Fruit fly (Drosophila melanogaster) whole organism, embryonic: ENCODE data around the gene Hrb98DE.

Experiments
- C15 ChIP-seq: fragments of 200-800 bp; sonication (Bioruptor generic); IDR thresholded peaks from 3 replicates; pipeline ENCODE4 v1.3.6; 2022; ENCODE audit warnings: missing biosample characterization, missing genetic modification characterization
- CG1024 ChIP-seq: fragments of 200-800 bp; sonication (Bioruptor generic); IDR thresholded peaks from 2 replicates; pipeline ENCODE4 v1.3.6; 2022; ENCODE audit warnings: missing biosample characterization, missing genetic modification characterization
- CG10274 ChIP-seq: fragments of 200-800 bp; sonication (Bioruptor generic); optimal IDR thresholded peaks from 3 replicates; lab custom pipeline; 2017; ENCODE audit warnings: missing biosample characterization, mild to moderate bottlenecking, missing genetic modification characterization
- CG10462 ChIP-seq: fragments of 200-800 bp; sonication (Bioruptor generic); optimal IDR thresholded peaks from 2 replicates; lab custom pipeline; 2016; ENCODE audit warnings: missing biosample characterization, missing genetic modification characterization
- CG11085 ChIP-seq: fragments of 200-800 bp; sonication (Bioruptor generic); IDR thresholded peaks from 2 replicates; pipeline ENCODE4 v1.3.6; 2022; ENCODE audit warnings: missing biosample characterization, missing genetic modification characterization
- CG12391 ChIP-seq: fragments of 200-800 bp; sonication (Bioruptor generic); optimal IDR thresholded peaks from 3 replicates; lab custom pipeline; 2018; ENCODE audit warnings: missing biosample characterization, mild to moderate bottlenecking, missing genetic modification characterization, moderate library complexity
- CG13123 ChIP-seq: fragments of 200-800 bp; sonication (Bioruptor generic); optimal IDR thresholded peaks from 2 replicates; lab custom pipeline; 2016; ENCODE audit warnings: missing biosample characterization, missing genetic modification characterization
- CG14965 ChIP-seq: fragments of 200-800 bp; sonication (Bioruptor generic); optimal IDR thresholded peaks from 2 replicates; lab custom pipeline; 2016; ENCODE audit warnings: missing biosample characterization, missing genetic modification characterization, borderline replicate concordance
- CG15269 ChIP-seq: fragments of 200-800 bp; sonication (Bioruptor generic); optimal IDR thresholded peaks from 2 replicates; lab custom pipeline; 2018; ENCODE audit warnings: missing biosample characterization, mild to moderate bottlenecking, missing genetic modification characterization, moderate library complexity
- CG15479 ChIP-seq: fragments of 200-800 bp; sonication (Bioruptor generic); optimal IDR thresholded peaks from 3 replicates; lab custom pipeline; 2019; ENCODE audit warnings: missing biosample characterization, mild to moderate bottlenecking, missing genetic modification characterization, moderate library complexity
- CG15601 ChIP-seq: fragments of 200-800 bp; sonication (Bioruptor generic); optimal IDR thresholded peaks from 3 replicates; lab custom pipeline; 2019; ENCODE audit warnings: missing biosample characterization, mild to moderate bottlenecking, missing genetic modification characterization, moderate library complexity
- CG16813 ChIP-seq: fragments of 200-800 bp; sonication (Bioruptor generic); IDR thresholded peaks from 3 replicates; pipeline ENCODE4 v1.3.6; 2022; ENCODE audit warnings: missing biosample characterization, missing genetic modification characterization; ENCODE audit not compliant: partially characterized antibody
- CG3726 ChIP-seq: fragments of 200-800 bp; sonication (Bioruptor generic); IDR thresholded peaks from 3 replicates; pipeline ENCODE4, ENCODE4 v1.3.6; 2022; ENCODE audit warnings: missing biosample characterization, missing genetic modification characterization
- CG3995 ChIP-seq: fragments of 200-800 bp; sonication (Bioruptor generic); optimal IDR thresholded peaks from 3 replicates; lab custom pipeline; 2016; ENCODE audit warnings: missing biosample characterization, missing genetic modification characterization
- CG43689 ChIP-seq: fragments of 200-800 bp; sonication (Bioruptor generic); IDR thresholded peaks from 2 replicates; pipeline ENCODE4 v1.3.6; 2022; ENCODE audit warnings: missing biosample characterization, missing genetic modification characterization
- CG4854 ChIP-seq: fragments of 200-800 bp; sonication (Bioruptor generic); optimal IDR thresholded peaks from 2 replicates; lab custom pipeline; 2016; ENCODE audit warnings: missing biosample characterization, missing genetic modification characterization, inconsistent platforms
- CG5180 ChIP-seq: fragments of 200-800 bp; sonication (Bioruptor generic); optimal IDR thresholded peaks from 3 replicates; lab custom pipeline; 2017; ENCODE audit warnings: missing biosample characterization, missing genetic modification characterization, mild to moderate bottlenecking, moderate library complexity, missing genetic modification reagents
- CG7928 ChIP-seq: fragments of 200-800 bp; sonication (Bioruptor generic); optimal IDR thresholded peaks from 2 replicates; lab custom pipeline; 2017; ENCODE audit warnings: missing biosample characterization, mild to moderate bottlenecking, missing genetic modification characterization
- CG8478 ChIP-seq: fragments of >200 bp; optimal IDR thresholded peaks from 2 replicates; lab custom pipeline; 2018
- CG9437 ChIP-seq: fragments of 200-800 bp; sonication (Bioruptor generic); optimal IDR thresholded peaks from 2 replicates; lab custom pipeline; 2018; ENCODE audit warnings: missing biosample characterization, mild to moderate bottlenecking, missing genetic modification characterization
- CG9876 ChIP-seq: fragments of 200-800 bp; sonication (Bioruptor generic); optimal IDR thresholded peaks from 2 replicates; lab custom pipeline; 2016; ENCODE audit warnings: missing biosample characterization, missing genetic modification characterization
- CoRest ChIP-seq: fragments of 200-800 bp; sonication (Bioruptor generic); optimal IDR thresholded peaks from 3 replicates; lab custom pipeline; 2018; ENCODE audit warnings: missing biosample characterization, mild to moderate bottlenecking, missing genetic modification characterization, moderate library complexity
- D19A ChIP-seq: fragments of 200-800 bp; optimal IDR thresholded peaks from 3 replicates; lab custom pipeline; 2019; ENCODE audit warnings: missing biosample characterization, mild to moderate bottlenecking, missing genetic modification characterization, moderate library complexity
- Dip2 ChIP-seq: fragments of 200-800 bp; sonication (Bioruptor generic); IDR thresholded peaks from 2 replicates; pipeline ENCODE4 v1.3.6; 2022; ENCODE audit warnings: missing biosample characterization, missing genetic modification characterization
- E2f1 ChIP-seq: fragments of 200-800 bp; sonication (Bioruptor generic); IDR thresholded peaks from 2 replicates; pipeline ENCODE4 v1.3.6; 2022; ENCODE audit warnings: missing biosample characterization, missing genetic modification characterization
- Hr39 ChIP-seq: fragments of >200 bp; optimal IDR thresholded peaks from 2 replicates; lab custom pipeline; 2017
- Poxn ChIP-seq: fragments of 200-800 bp; sonication (Bioruptor generic); IDR thresholded peaks from 2 replicates; pipeline ENCODE4 v1.3.6; 2022; ENCODE audit warnings: missing biosample characterization, missing genetic modification characterization
- Sry-δ ChIP-seq: fragments of 200-800 bp; sonication (Bioruptor generic); optimal IDR thresholded peaks from 2 replicates; lab custom pipeline; 2016; ENCODE audit warnings: missing biosample characterization, missing genetic modification characterization
- Stat92E ChIP-seq, 3 experiments: fragments of >200 bp in 2 of 3; fragments of 200-800 bp in 1 of 3; sonication (Bioruptor generic) in 1 of 3; optimal IDR thresholded peaks; 2 replicates each; lab custom pipeline; 2017 to 2019; ENCODE audit warnings: missing biosample characterization in 3 of 3, missing genetic modification characterization in 3 of 3, mild to moderate bottlenecking in 1 of 3, moderate library complexity in 1 of 3
- al ChIP-seq: fragments of 200-800 bp; sonication (Bioruptor generic); IDR thresholded peaks from 2 replicates; pipeline ENCODE4 v1.3.6; 2022; ENCODE audit warnings: missing biosample characterization, missing genetic modification characterization
- bowl ChIP-seq: fragments of 200-800 bp; sonication (Bioruptor generic); IDR thresholded peaks from 2 replicates; pipeline ENCODE4 v1.3.6; 2022; ENCODE audit warnings: missing biosample characterization, missing genetic modification characterization
- cato ChIP-seq: fragments of 200-800 bp; sonication (Bioruptor generic); optimal IDR thresholded peaks from 2 replicates; lab custom pipeline; 2016; ENCODE audit warnings: missing biosample characterization, missing genetic modification characterization, borderline replicate concordance
- ci ChIP-seq: fragments of 200-800 bp; sonication (Bioruptor generic); IDR thresholded peaks from 3 replicates; pipeline ENCODE4 v1.3.6; 2022; ENCODE audit warnings: missing biosample characterization, missing genetic modification characterization
- dm ChIP-seq: fragments of 200-800 bp; sonication (Bioruptor generic); optimal IDR thresholded peaks from 3 replicates; lab custom pipeline; 2016; ENCODE audit warnings: missing biosample characterization, missing genetic modification characterization
- fd3F ChIP-seq: fragments of 200-800 bp; sonication (Bioruptor generic); optimal IDR thresholded peaks from 2 replicates; lab custom pipeline; 2018; ENCODE audit warnings: missing biosample characterization, mild to moderate bottlenecking, missing genetic modification characterization, moderate library complexity
- grn ChIP-seq: fragments of 200-800 bp; sonication (Bioruptor generic); optimal IDR thresholded peaks from 3 replicates; lab custom pipeline; 2017; ENCODE audit warnings: missing biosample characterization, missing genetic modification characterization
- ham ChIP-seq: fragments of 200-800 bp; sonication (Bioruptor generic); IDR thresholded peaks from 2 replicates; pipeline ENCODE4 v1.3.6; 2022; ENCODE audit warnings: missing biosample characterization, missing genetic modification characterization
- jigr1 ChIP-seq: fragments of 200-800 bp; sonication (Bioruptor generic); IDR thresholded peaks from 3 replicates; pipeline ENCODE4 v1.3.6; 2022; ENCODE audit warnings: missing biosample characterization, missing genetic modification characterization
- mam ChIP-seq: fragments of 200-800 bp; sonication (Bioruptor generic); optimal IDR thresholded peaks from 3 replicates; lab custom pipeline; 2016; ENCODE audit warnings: missing biosample characterization, missing genetic modification characterization
- nerfin-1 ChIP-seq: fragments of 200-800 bp; sonication (Bioruptor generic); optimal IDR thresholded peaks from 3 replicates; lab custom pipeline; 2019; ENCODE audit warnings: missing biosample characterization, mild to moderate bottlenecking, missing genetic modification characterization, moderate library complexity
- onecut ChIP-seq: fragments of 200-800 bp; sonication (Bioruptor generic); IDR thresholded peaks from 2 replicates; pipeline ENCODE4 v1.3.6; 2022; ENCODE audit warnings: missing biosample characterization, missing genetic modification characterization
- org-1 ChIP-seq: fragments of 200-800 bp; sonication (Bioruptor generic); optimal IDR thresholded peaks from 2 replicates; lab custom pipeline; 2017; ENCODE audit warnings: missing biosample characterization, missing genetic modification characterization
- peb ChIP-seq: fragments of 200-800 bp; sonication (Bioruptor generic); IDR thresholded peaks from 2 replicates; pipeline ENCODE4 v1.3.6; 2022; ENCODE audit warnings: missing biosample characterization, missing genetic modification characterization
- pum ChIP-seq: fragments of 200-800 bp; sonication (Bioruptor generic); optimal IDR thresholded peaks from 2 replicates; lab custom pipeline; 2016; ENCODE audit warnings: missing biosample characterization, missing genetic modification characterization
- scrt ChIP-seq: fragments of 200-800 bp; sonication (Bioruptor generic); optimal IDR thresholded peaks from 2 replicates; lab custom pipeline; 2018; ENCODE audit warnings: missing biosample characterization, mild to moderate bottlenecking, missing genetic modification characterization, moderate library complexity
- sd ChIP-seq: fragments of 200-800 bp; sonication (Bioruptor generic); optimal IDR thresholded peaks from 3 replicates; lab custom pipeline; 2018; ENCODE audit warnings: missing biosample characterization, mild to moderate bottlenecking, missing genetic modification characterization, moderate library complexity
- sima ChIP-seq: fragments of 200-800 bp; sonication (Bioruptor generic); optimal IDR thresholded peaks from 2 replicates; lab custom pipeline; 2016; ENCODE audit warnings: missing biosample characterization, missing genetic modification characterization
- sna ChIP-seq: fragments of 200-800 bp; sonication (Bioruptor generic); IDR thresholded peaks from 2 replicates; pipeline ENCODE4 v1.3.6; 2022; ENCODE audit warnings: missing biosample characterization, missing genetic modification characterization; ENCODE audit not compliant: partially characterized antibody
- stc ChIP-seq: fragments of 200-800 bp; sonication (Bioruptor generic); IDR thresholded peaks from 2 replicates; pipeline ENCODE4 v1.3.6; 2022; ENCODE audit warnings: missing biosample characterization, missing genetic modification characterization
- tna ChIP-seq: fragments of 200-800 bp; sonication (Bioruptor generic); IDR thresholded peaks from 2 replicates; pipeline ENCODE4 v1.3.6; 2022; ENCODE audit warnings: missing biosample characterization, missing genetic modification characterization; ENCODE audit not compliant: partially characterized antibody
- wek ChIP-seq: fragments of 200-800 bp; sonication (Bioruptor generic); optimal IDR thresholded peaks from 3 replicates; lab custom pipeline; 2018; ENCODE audit warnings: missing biosample characterization, mild to moderate bottlenecking, missing genetic modification characterization, moderate library complexity
- zen ChIP-seq: fragments of 200-800 bp; sonication (Bioruptor generic); optimal IDR thresholded peaks from 3 replicates; lab custom pipeline; 2018; ENCODE audit warnings: missing biosample characterization, mild to moderate bottlenecking, missing genetic modification characterization, moderate library complexity

Hrb98DE gene

DNA sequence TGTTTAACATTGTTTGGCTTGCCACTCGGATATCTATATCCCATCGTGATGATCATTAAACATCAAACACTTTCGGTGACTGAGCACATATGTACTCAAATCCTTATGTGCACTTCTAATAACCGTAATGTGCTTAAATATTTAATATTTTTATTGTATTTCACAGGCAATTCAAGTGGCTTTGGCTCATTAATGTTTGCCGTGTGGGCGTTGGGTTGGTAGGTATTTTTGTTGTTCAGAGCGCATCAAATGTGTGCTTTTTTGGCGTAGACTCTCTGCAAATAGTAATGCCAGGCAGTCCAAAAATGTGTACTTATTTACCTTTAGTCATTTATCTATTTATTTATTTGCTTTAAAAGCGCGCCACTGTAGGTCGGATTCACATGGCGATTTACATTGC lies 12.7 kb upstream of the Hrb98DE start (continued):
- no peak for TF ChIP-seq CG3726 (GFP tag; lab: Robert Waterston, UW)
- no peak for TF ChIP-seq scrt
- no peak for TF ChIP-seq fd3F
- peak; percentile 2 for TF ChIP-seq CG12391 (tag; lab: Kevin White, UChicago)
- TF ChIP-seq E2f1, result no peak
- TF ChIP-seq sna (GFP tag; lab: Robert Waterston, UW), result no peak
- TF ChIP-seq CoRest (tag; lab: Kevin White, UChicago), result peak; percentile 45
- TF ChIP-seq CG5180, result peak; percentile 16
- TF ChIP-seq CG3995 (GFP tag; lab: Kevin White, UChicago), result no peak
- no peak for TF ChIP-seq CG14965 (GFP tag; lab: Kevin White, UChicago)
- peak; percentile 47; the same call in 1 of the 3 replicates for TF ChIP-seq ci (GFP tag; lab: Robert Waterston, UW)
- no peak for TF ChIP-seq al
- TF ChIP-seq Poxn (GFP tag; lab: Robert Waterston, UW), result no peak
- TF ChIP-seq mam, result no peak
- peak; percentile 24 for TF ChIP-seq CG15269 (tag; lab: Kevin White, UChicago)
- TF ChIP-seq bowl (GFP tag; lab: Robert Waterston, UW), result no peak
- no peak for TF ChIP-seq CG1024 (GFP tag; lab: Robert Waterston, UW)
- no peak for TF ChIP-seq onecut (GFP tag; lab: Robert Waterston, UW)
- TF ChIP-seq peb (GFP tag; lab: Robert Waterston, UW), result no peak
- TF ChIP-seq jigr1 (GFP tag; lab: Robert Waterston, UW), result no peak
- no peak for TF ChIP-seq Stat92E (GFP tag; optimal IDR thresholded peaks at IDR 0.05; lab: Kevin White, UChicago)
- no peak for TF ChIP-seq D19A
- no peak for TF ChIP-seq CG13123 (GFP tag; lab: Kevin White, UChicago)
- no peak for TF ChIP-seq CG15479
- TF ChIP-seq wek (GFP tag; lab: Kevin White, UChicago), result peak; percentile 20
- peak; percentile 17; the same call in 1 of the 2 replicates for TF ChIP-seq CG43689 (GFP tag; lab: Robert Waterston, UW)
- TF ChIP-seq CG8478 (lab: Kevin White, UChicago), result no peak
- TF ChIP-seq CG7928 (GFP tag; lab: Kevin White, UChicago), result no peak
- peak; percentile 42 for TF ChIP-seq CG15601
- peak; percentile 19 for TF ChIP-seq org-1 (GFP tag; lab: Kevin White, UChicago)
- TF ChIP-seq sima (GFP tag; lab: Kevin White, UChicago), result no peak
- no peak for TF ChIP-seq CG9437
- peak; percentile 31 for TF ChIP-seq grn (GFP tag; lab: Kevin White, UChicago)
- TF ChIP-seq CG9876 (GFP tag; lab: Kevin White, UChicago), result no peak
- no peak for TF ChIP-seq CG10274 (GFP tag; lab: Kevin White, UChicago)
- TF ChIP-seq sd (tag; lab: Kevin White, UChicago), result peak; percentile 14
- no peak for TF ChIP-seq dm
- TF ChIP-seq CG10462, result no peak
- TF ChIP-seq Sry-δ (GFP tag; lab: Kevin White, UChicago), result no peak
- TF ChIP-seq CG16813 (GFP tag; lab: Robert Waterston, UW), result no peak
- TF ChIP-seq cato (GFP tag; lab: Kevin White, UChicago), result peak; percentile 18
- TF ChIP-seq tna, result no peak
- no peak for TF ChIP-seq Hr39 (lab: Kevin White, UChicago)
- no peak for TF ChIP-seq CG4854
- TF ChIP-seq ham (GFP tag; lab: Robert Waterston, UW), result no peak
- peak; percentile 4 for TF ChIP-seq zen
- no peak for TF ChIP-seq stc (GFP tag; lab: Robert Waterston, UW)
- no peak for TF ChIP-seq pum (GFP tag; lab: Kevin White, UChicago)
- no peak for TF ChIP-seq C15 (GFP tag; lab: Robert Waterston, UW)
- no peak for TF ChIP-seq CG11085 (GFP tag; lab: Robert Waterston, UW)
- no peak for TF ChIP-seq Dip2
- TF ChIP-seq nerfin-1 (tag; lab: Kevin White, UChicago), result peak; percentile 11
